Fruit fly (Drosophila melanogaster): ENCODE data around the gene CG10376.

DNA sequence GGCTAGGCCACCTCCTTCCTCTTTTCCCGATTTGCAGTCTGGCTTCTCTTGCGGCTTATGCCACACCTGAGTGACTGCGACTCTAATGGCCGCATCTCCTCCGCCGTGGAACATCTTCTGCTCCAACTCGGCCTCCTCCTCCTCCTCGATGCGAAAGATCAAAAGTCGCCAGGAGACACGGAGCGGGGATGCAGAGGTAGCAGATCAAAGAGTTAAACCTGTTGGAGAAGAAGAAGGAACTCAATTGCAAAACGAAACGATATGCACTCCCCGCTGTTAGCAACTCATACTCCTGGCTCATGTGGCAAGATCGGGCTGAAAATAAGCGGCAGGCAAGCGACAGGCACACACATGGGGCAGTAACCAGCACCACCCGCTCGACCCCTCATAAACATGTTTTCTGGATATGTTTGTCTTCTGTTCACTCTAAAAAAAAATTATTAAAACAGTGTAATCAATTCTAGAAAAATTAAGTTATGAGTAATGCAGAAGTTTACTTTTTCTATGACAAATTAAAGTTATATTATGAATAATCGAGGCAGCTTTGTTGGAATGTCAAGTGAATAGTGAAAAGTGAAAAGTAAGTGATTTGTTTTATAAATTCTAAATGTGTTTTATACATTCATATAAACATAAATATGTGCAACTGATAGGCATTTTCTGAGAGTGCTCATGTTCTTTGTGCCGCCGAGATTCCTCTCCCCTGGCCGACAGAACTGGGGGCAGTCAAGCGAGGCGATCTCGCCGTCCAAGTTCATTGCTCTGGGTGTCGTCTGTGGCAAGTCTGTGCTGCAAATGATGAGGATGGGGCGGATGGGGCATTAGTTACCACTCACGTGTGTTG is 38.0 kb downstream of the CG10376 start:
- no peak for TF ChIP-seq CG7045 (GFP tag; optimal IDR thresholded peaks at IDR 0.05)
- TF ChIP-seq cic (GFP tag; optimal IDR thresholded peaks at IDR 0.05): no peak
- no peak for TF ChIP-seq CG1620 (GFP tag; optimal IDR thresholded peaks at IDR 0.05)
- no peak for TF ChIP-seq Mnt (GFP tag; optimal IDR thresholded peaks at IDR 0.05)
- TF ChIP-seq Hr96 (GFP tag; optimal IDR thresholded peaks at IDR 0.05): no peak
- TF ChIP-seq Clk (GFP tag; optimal IDR thresholded peaks at IDR 0.05): no peak
- no peak for TF ChIP-seq kay (GFP tag; ENCODE audit: borderline replicate concordance)
- TF ChIP-seq ovo (GFP tag; optimal IDR thresholded peaks at IDR 0.05): no peak
- no peak for TF ChIP-seq pad (GFP tag; optimal IDR thresholded peaks at IDR 0.05)
- TF ChIP-seq CG12768 (GFP tag; optimal IDR thresholded peaks at IDR 0.05): no peak

Measured in whole organism, adult.